Fruit fly (Drosophila melanogaster): Measurements from ENCODE around the gene Pect.

dm6 chr2L:13183150-13183549 is 20.4 kb upstream of the Pect start, which contains the start of gene Rsph1:
- TF ChIP-seq CG6683 (GFP tag; optimal IDR thresholded peaks at IDR 0.05), result no peak
- TF ChIP-seq CG30403 (GFP tag; optimal IDR thresholded peaks at IDR 0.05), result no peak
- no peak for TF ChIP-seq CG4617 (GFP tag; optimal IDR thresholded peaks at IDR 0.05; ENCODE audit: borderline replicate concordance)
- TF ChIP-seq CG9932 (GFP tag; IDR thresholded peaks at IDR 0.05), result no peak
- no peak for TF ChIP-seq CG17568 (GFP tag; optimal IDR thresholded peaks at IDR 0.05)
- no peak for TF ChIP-seq Hr51 (GFP tag; optimal IDR thresholded peaks at IDR 0.05)

Measured in whole organism, embryonic.